Fruit fly (Drosophila melanogaster): Measurements from ENCODE around the gene SPR.

Gene SPR

dm6 chrX:5417836-5418554, 28.5 kb upstream of the SPR start (continued):
- TF ChIP-seq CG4318 (GFP tag; optimal IDR thresholded peaks at IDR 0.05) (no peak), CG3919 (GFP tag; optimal IDR thresholded peaks at IDR 0.05) (no peak), ss (GFP tag; optimal IDR thresholded peaks at IDR 0.05) (peak in 1 of 2 experiments; percentile 3), dsx (GFP tag; optimal IDR thresholded peaks at IDR 0.05; ENCODE audit: poor library complexity, severe bottlenecking) (no peak), CG11902 (GFP tag; optimal IDR thresholded peaks at IDR 0.05) (no peak), svp (GFP tag) (peak; percentile 41), CG6854 (GFP tag; optimal IDR thresholded peaks at IDR 0.05) (no peak), topi (GFP tag; optimal IDR thresholded peaks at IDR 0.05) (no peak), Hr38 (GFP tag; optimal IDR thresholded peaks at IDR 0.05) (no peak), Smox (GFP tag; optimal IDR thresholded peaks at IDR 0.05) (no peak), pdm3 (GFP tag; optimal IDR thresholded peaks at IDR 0.05) (no peak), CG6808 (GFP tag; optimal IDR thresholded peaks at IDR 0.05) (no peak), CG34406 (GFP tag; optimal IDR thresholded peaks at IDR 0.05) (no peak), CG11294 (GFP tag; IDR thresholded peaks at IDR 0.05) (no peak)

dm6 chrX:5418555-5419044, 27.9 kb upstream of the SPR start:
- peak; percentile 42 for TF ChIP-seq Sox14 (GFP tag; optimal IDR thresholded peaks at IDR 0.05)
- TF ChIP-seq svp (GFP tag) = peak; percentile 84
- no peak for TF ChIP-seq Hr38 (GFP tag; optimal IDR thresholded peaks at IDR 0.05)
- TF ChIP-seq ss (GFP tag; optimal IDR thresholded peaks at IDR 0.05) = no peak

dm6 chrX:5419045-5419901, 27.2 kb upstream of the SPR start:
- TF ChIP-seq pdm3 (GFP tag; optimal IDR thresholded peaks at IDR 0.05) = peak; percentile 56
- peak; percentile 24 for TF ChIP-seq Lpt (GFP tag; optimal IDR thresholded peaks at IDR 0.05)
- peak; percentile 38 for TF ChIP-seq dac (GFP tag; optimal IDR thresholded peaks at IDR 0.05)
- TF ChIP-seq Hr38 (GFP tag; optimal IDR thresholded peaks at IDR 0.05) = no peak
- peak; percentile 34 for TF ChIP-seq CG10631 (GFP tag; optimal IDR thresholded peaks at IDR 0.05)
- peak; percentile 26 for TF ChIP-seq Ets21C (GFP tag; optimal IDR thresholded peaks at IDR 0.05)
- no peak for TF ChIP-seq vri (GFP tag; optimal IDR thresholded peaks at IDR 0.05)
- no peak for TF ChIP-seq CG16779 (tag; optimal IDR thresholded peaks at IDR 0.05)
- TF ChIP-seq Smox (GFP tag; optimal IDR thresholded peaks at IDR 0.05) = no peak
- TF ChIP-seq OdsH (GFP tag; optimal IDR thresholded peaks at IDR 0.05) = peak; percentile 50
- TF ChIP-seq fkh (GFP tag; optimal IDR thresholded peaks at IDR 0.05) = peak; percentile 46
- peak; percentile 39 for TF ChIP-seq CG31627 (GFP tag; optimal IDR thresholded peaks at IDR 0.05)
- TF ChIP-seq CG8632 (GFP tag; optimal IDR thresholded peaks at IDR 0.05) = no peak
- peak; percentile 31 for TF ChIP-seq Met (GFP tag; optimal IDR thresholded peaks at IDR 0.05)
- TF ChIP-seq CG9139 (GFP tag; optimal IDR thresholded peaks at IDR 0.05) = no peak
- no peak for TF ChIP-seq svp (GFP tag)
- TF ChIP-seq lz (GFP tag; optimal IDR thresholded peaks at IDR 0.05) = peak; percentile 37
- TF ChIP-seq CG10669 (GFP tag; optimal IDR thresholded peaks at IDR 0.05) = peak; percentile 2
- peak; percentile 0 for TF ChIP-seq Eip75B (GFP tag; optimal IDR thresholded peaks at IDR 0.05)
- TF ChIP-seq Hr39 (GFP tag; optimal IDR thresholded peaks at IDR 0.05) = peak; percentile 46
- peak; percentile 17 for TF ChIP-seq CG11902 (GFP tag; optimal IDR thresholded peaks at IDR 0.05)
- TF ChIP-seq CG6163 (GFP tag; IDR thresholded peaks at IDR 0.05) = peak; percentile 65; the same call in 2 of the 3 replicates
- TF ChIP-seq net (GFP tag; optimal IDR thresholded peaks at IDR 0.05) = peak; percentile 9
- TF ChIP-seq Blimp-1 (GFP tag; optimal IDR thresholded peaks at IDR 0.05) = no peak
- TF ChIP-seq fd85E (GFP tag; optimal IDR thresholded peaks at IDR 0.05) = no peak
- peak; percentile 19 for TF ChIP-seq cyc (GFP tag; optimal IDR thresholded peaks at IDR 0.05)
- TF ChIP-seq CG3032 (tag; optimal IDR thresholded peaks at IDR 0.05) = no peak
- TF ChIP-seq ss (GFP tag; optimal IDR thresholded peaks at IDR 0.05) = peak in 1 of 2 experiments; percentile 1
- TF ChIP-seq dsx (GFP tag; optimal IDR thresholded peaks at IDR 0.05; ENCODE audit: poor library complexity, severe bottlenecking) = peak; percentile 60
- TF ChIP-seq CG8319 (GFP tag; optimal IDR thresholded peaks at IDR 0.05) = no peak
- peak in 1 of 2 experiments; percentile 27 for TF ChIP-seq salr (GFP tag; optimal IDR thresholded peaks at IDR 0.05)
- TF ChIP-seq achi (GFP tag; optimal IDR thresholded peaks at IDR 0.05) = peak; percentile 47
- TF ChIP-seq CG8119 (GFP tag; IDR thresholded peaks at IDR 0.05) = peak; percentile 66
- no peak for TF ChIP-seq CG11762 (GFP tag; optimal IDR thresholded peaks at IDR 0.05; ENCODE audit: insufficient read depth)
- peak; percentile 30 for TF ChIP-seq acj6 (GFP tag; optimal IDR thresholded peaks at IDR 0.05)
- TF ChIP-seq CG4318 (GFP tag; optimal IDR thresholded peaks at IDR 0.05) = peak; percentile 60
- TF ChIP-seq Sox14 (GFP tag; optimal IDR thresholded peaks at IDR 0.05) = peak; percentile 21
